Worm (Caenorhabditis elegans) whole organism, L2 larva: ENCODE results near the gene pph-2.

ENCODE experiments used
- ZK546.5 ChIP-seq: sonication (generic microtip); optimal IDR thresholded peaks from 2 replicates; lab custom pipeline; 2017; ENCODE audit warnings: missing biosample characterization, missing genetic modification characterization
- lin-13 ChIP-seq: fragments of 150-350 bp; optimal IDR thresholded peaks from 2 replicates; lab custom pipeline; 2014; ENCODE audit warnings: missing biosample characterization, missing genetic modification reagents, missing genetic modification characterization
- lin-39 ChIP-seq: fragments of 150-350 bp; optimal IDR thresholded peaks from 2 replicates; lab custom pipeline; 2014; ENCODE audit warnings: missing biosample characterization, missing genetic modification reagents, missing genetic modification characterization
- mab-5 ChIP-seq: fragments of 150-350 bp; optimal IDR thresholded peaks from 2 replicates; lab custom pipeline; 2014; ENCODE audit warnings: missing biosample characterization, missing genetic modification characterization
- nhr-25 ChIP-seq: fragments of 150-350 bp; sonication (generic microtip); optimal IDR thresholded peaks from 3 replicates; lab custom pipeline; 2014; ENCODE audit warnings: missing biosample characterization, missing genetic modification characterization
- unc-39 ChIP-seq: fragments of 150-350 bp; optimal IDR thresholded peaks from 2 replicates; lab custom pipeline; 2014; ENCODE audit warnings: missing biosample characterization, missing genetic modification characterization

DNA sequence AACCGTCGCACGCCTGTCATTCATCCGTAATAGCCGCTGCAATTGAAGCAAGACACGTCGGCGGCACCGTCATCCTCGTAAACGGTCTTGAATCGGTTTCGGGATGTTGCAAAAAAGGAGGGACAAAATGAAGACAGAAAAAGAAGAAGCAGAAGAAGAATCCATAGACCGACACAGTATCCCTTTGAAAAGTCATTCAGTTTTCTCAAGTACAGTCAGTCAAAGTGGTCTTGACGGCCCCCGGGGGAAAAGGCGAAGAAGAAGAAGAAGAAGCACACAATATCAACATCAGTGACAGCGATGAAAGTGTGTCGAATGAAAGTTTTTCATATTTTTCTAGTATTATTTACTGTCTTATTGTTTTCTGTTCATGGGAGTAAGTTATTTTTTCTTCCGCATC lies 675 bp upstream of the pph-2 start, which contains the start of gene cutl-27:
- TF ChIP-seq mab-5 (tag; lab: Kevin White, UChicago) (no peak), lin-39 (tag; lab: Kevin White, UChicago) (no peak), ZK546.5 (tag; lab: Kevin White, UChicago) (no peak), unc-39 (tag; lab: Kevin White, UChicago) (no peak), lin-13 (GFP tag; lab: Kevin White, UChicago) (no peak), nhr-25 (tag; lab: Kevin White, UChicago) (no peak)
